Fruit fly (Drosophila melanogaster) Kc167 (cell line): Measurements from ENCODE around the gene CG6059.

Experiments
- h ChIP-seq: fragments of >200 bp; optimal IDR thresholded peaks from 3 replicates; lab custom pipeline; 2018; ENCODE audit warnings: missing external identifiers
- psq ChIP-seq: fragments of >200 bp; optimal IDR thresholded peaks from 2 replicates; lab custom pipeline; 2017; ENCODE audit warnings: missing external identifiers

- TF ChIP-seq psq, result no peak
- no peak for TF ChIP-seq h (lab: Kevin White, UChicago)
These were observed 16.4 kb downstream of the CG6059 start for dm6 chr3R:27108111-27108510.
